Worm (Caenorhabditis elegans) whole organism, L4 larva: Measurements from ENCODE around the gene C05E11.2.

Source experiments
- F26F4.8 ChIP-seq: fragments of 200-800 bp; sonication (Bioruptor generic); conservative IDR thresholded peaks from 2 replicates; pipeline ENCODE4 v1.3.6; 2022; ENCODE audit warnings: missing genetic modification characterization, missing compliant biosample characterization
- F44E2.7 ChIP-seq: fragments of 200-800 bp; sonication (Bioruptor generic); IDR thresholded peaks from 2 replicates; pipeline ENCODE4 v2.1.2; 2022; ENCODE audit warnings: missing genetic modification characterization, missing compliant biosample characterization
- attf-4 ChIP-seq: sonication (generic microtip); optimal IDR thresholded peaks from 3 replicates; lab custom pipeline; 2017; ENCODE audit warnings: missing biosample characterization, missing genetic modification characterization
- ceh-20 ChIP-seq: fragments of 200-800 bp; sonication (Bioruptor generic); IDR thresholded peaks from 2 replicates; pipeline ENCODE4 v1.3.6; 2022; ENCODE audit warnings: missing genetic modification reagents, missing genetic modification characterization, missing compliant biosample characterization
- cey-2 ChIP-seq: sonication (generic microtip); optimal IDR thresholded peaks from 3 replicates; lab custom pipeline; 2017; ENCODE audit warnings: missing genetic modification characterization, mild to moderate bottlenecking, missing compliant biosample characterization, antibody characterized with exemption, borderline replicate concordance; ENCODE audit not compliant: insufficient read depth
- ctbp-1 ChIP-seq: fragments of 200-800 bp; sonication (Bioruptor generic); IDR thresholded peaks from 2 replicates; pipeline ENCODE4 v1.3.6; 2022; ENCODE audit warnings: missing genetic modification reagents, missing genetic modification characterization, missing compliant biosample characterization
- daf-16 ChIP-seq, 3 experiments: sonication (generic microtip); optimal IDR thresholded peaks; 2 replicates each; lab custom pipeline; 2016 to 2017; ENCODE audit warnings: missing genetic modification characterization in 3 of 3, missing genetic modification reagents in 3 of 3, mild to moderate bottlenecking in 2 of 3, missing compliant biosample characterization in 2 of 3, missing biosample characterization in 1 of 3, moderate library complexity in 1 of 3
- daf-19 ChIP-seq: fragments of 200-800 bp; sonication (Bioruptor generic); conservative IDR thresholded peaks from 2 replicates; pipeline ENCODE4 v1.3.6; 2022; ENCODE audit warnings: missing genetic modification characterization, missing compliant biosample characterization
- dmd-6 ChIP-seq: fragments of 200-800 bp; sonication (Bioruptor generic); IDR thresholded peaks from 2 replicates; pipeline ENCODE4 v1.3.6; 2022; ENCODE audit warnings: missing genetic modification reagents, missing genetic modification characterization, missing compliant biosample characterization
- dmd-9 ChIP-seq: fragments of 200-800 bp; sonication (Bioruptor generic); IDR thresholded peaks from 2 replicates; pipeline ENCODE4 v1.3.6; 2022; ENCODE audit warnings: missing genetic modification reagents, missing genetic modification characterization, missing compliant biosample characterization
- dve-1 ChIP-seq: sonication (generic microtip); optimal IDR thresholded peaks from 2 replicates; lab custom pipeline; 2017; ENCODE audit warnings: antibody characterized with exemption, mild to moderate bottlenecking, missing genetic modification characterization, missing compliant biosample characterization; ENCODE audit not compliant: insufficient read depth
- egl-27 ChIP-seq: sonication (generic microtip); optimal IDR thresholded peaks from 3 replicates; lab custom pipeline; 2017; ENCODE audit warnings: missing biosample characterization, missing genetic modification reagents, missing genetic modification characterization
- egl-43 ChIP-seq: fragments of 200-800 bp; sonication (Bioruptor generic); IDR thresholded peaks from 2 replicates; pipeline ENCODE4 v1.3.6; 2022; ENCODE audit warnings: missing genetic modification reagents, missing genetic modification characterization, missing compliant biosample characterization
- hlh-11 ChIP-seq: fragments of 200-800 bp; sonication (Bioruptor generic); optimal IDR thresholded peaks from 2 replicates; lab custom pipeline; 2018; ENCODE audit warnings: mild to moderate bottlenecking, missing genetic modification characterization, missing compliant biosample characterization
- hlh-30 ChIP-seq: sonication (generic microtip); optimal IDR thresholded peaks from 2 replicates; lab custom pipeline; 2017; ENCODE audit warnings: antibody characterized with exemption, mild to moderate bottlenecking, missing genetic modification characterization, missing compliant biosample characterization; ENCODE audit not compliant: insufficient read depth
- hmg-1.1 ChIP-seq: fragments of 200-800 bp; sonication (Bioruptor generic); IDR thresholded peaks from 2 replicates; pipeline ENCODE4 v1.3.6; 2022; ENCODE audit warnings: missing genetic modification reagents, missing genetic modification characterization, missing compliant biosample characterization
- lim-7 ChIP-seq: fragments of 200-800 bp; sonication (Bioruptor generic); IDR thresholded peaks from 2 replicates; pipeline ENCODE4 v1.3.6; 2022; ENCODE audit warnings: missing genetic modification characterization, missing compliant biosample characterization
- lin-1 ChIP-seq: fragments of 200-800 bp; sonication (Bioruptor generic); IDR thresholded peaks from 2 replicates; pipeline ENCODE4 v1.3.6; 2022; ENCODE audit warnings: missing genetic modification reagents, missing genetic modification characterization, missing compliant biosample characterization
- lin-39 ChIP-seq: fragments of 150-350 bp; optimal IDR thresholded peaks from 2 replicates; lab custom pipeline; 2014; ENCODE audit warnings: missing biosample characterization, missing genetic modification reagents, missing genetic modification characterization
- lsy-2 ChIP-seq, 2 experiments: fragments of 150-350 bp in 1 of 2; sonication (generic microtip) in 1 of 2; optimal IDR thresholded peaks; 2 replicates each; lab custom pipeline; 2014 to 2017; ENCODE audit warnings: missing biosample characterization in 2 of 2, missing genetic modification characterization in 2 of 2
- mdl-1 ChIP-seq, 2 experiments: fragments of 150-350 bp in 1 of 2; sonication (generic microtip) in 1 of 2; optimal IDR thresholded peaks; 2 replicates each; lab custom pipeline; 2014 to 2017; ENCODE audit warnings: missing biosample characterization in 2 of 2, missing genetic modification characterization in 2 of 2
- mdt-29 ChIP-seq: fragments of 200-800 bp; sonication (Bioruptor generic); IDR thresholded peaks from 2 replicates; pipeline ENCODE4 v1.3.6; 2022; ENCODE audit warnings: missing genetic modification reagents, missing genetic modification characterization, missing compliant biosample characterization
- mep-1 ChIP-seq: fragments of 150-350 bp; sonication (generic microtip); optimal IDR thresholded peaks from 3 replicates; lab custom pipeline; 2014; ENCODE audit warnings: missing biosample characterization, missing genetic modification characterization
- mes-2 ChIP-seq: sonication (generic microtip); optimal IDR thresholded peaks from 2 replicates; lab custom pipeline; 2016; ENCODE audit warnings: missing genotype, mild to moderate bottlenecking, missing genetic modification characterization, missing compliant biosample characterization; ENCODE audit not compliant: poor library complexity, severe bottlenecking
- mxl-2 ChIP-seq: fragments of 200-800 bp; sonication (Bioruptor generic); conservative IDR thresholded peaks from 2 replicates; pipeline ENCODE4 v1.3.6; 2022; ENCODE audit warnings: missing genetic modification reagents, missing genetic modification characterization, missing compliant biosample characterization
- mxl-3 ChIP-seq: fragments of 200-800 bp; sonication (Bioruptor generic); optimal IDR thresholded peaks from 2 replicates; lab custom pipeline; 2018; ENCODE audit warnings: mild to moderate bottlenecking, missing genetic modification characterization, missing compliant biosample characterization
- nhr-11 ChIP-seq: fragments of 150-350 bp; optimal IDR thresholded peaks from 2 replicates; lab custom pipeline; 2014; ENCODE audit warnings: missing biosample characterization, missing genetic modification characterization
- nhr-28 ChIP-seq: fragments of 150-350 bp; optimal IDR thresholded peaks from 2 replicates; lab custom pipeline; 2014; ENCODE audit warnings: missing biosample characterization, missing genetic modification characterization
- nhr-48 ChIP-seq: sonication (generic microtip); optimal IDR thresholded peaks from 2 replicates; lab custom pipeline; 2016; ENCODE audit warnings: mild to moderate bottlenecking, missing genetic modification characterization, missing compliant biosample characterization
- pqm-1 ChIP-seq: sonication (generic microtip); optimal IDR thresholded peaks from 2 replicates; lab custom pipeline; 2017; ENCODE audit warnings: missing biosample characterization, missing genetic modification characterization
- rbr-2 ChIP-seq: sonication (generic microtip); optimal IDR thresholded peaks from 2 replicates; lab custom pipeline; 2016; ENCODE audit warnings: missing genotype, missing genetic modification characterization, missing compliant biosample characterization
- sdz-12 ChIP-seq: fragments of 200-800 bp; sonication (Bioruptor generic); optimal IDR thresholded peaks from 2 replicates; lab custom pipeline; 2018; ENCODE audit warnings: mild to moderate bottlenecking, missing genetic modification characterization, missing compliant biosample characterization
- set-16 ChIP-seq: fragments of 200-800 bp; sonication (Bioruptor generic); IDR thresholded peaks from 2 replicates; pipeline ENCODE4 v1.3.6; 2022; ENCODE audit warnings: missing genetic modification reagents, missing genetic modification characterization, missing compliant biosample characterization
- spr-3 ChIP-seq: fragments of 200-800 bp; sonication (Bioruptor generic); optimal IDR thresholded peaks from 2 replicates; lab custom pipeline; 2018; ENCODE audit warnings: mild to moderate bottlenecking, missing genetic modification characterization, missing compliant biosample characterization
- zag-1 ChIP-seq: fragments of 150-350 bp; optimal IDR thresholded peaks from 2 replicates; lab custom pipeline; 2014; ENCODE audit warnings: missing biosample characterization, missing genetic modification characterization

Gene C05E11.2

DNA sequence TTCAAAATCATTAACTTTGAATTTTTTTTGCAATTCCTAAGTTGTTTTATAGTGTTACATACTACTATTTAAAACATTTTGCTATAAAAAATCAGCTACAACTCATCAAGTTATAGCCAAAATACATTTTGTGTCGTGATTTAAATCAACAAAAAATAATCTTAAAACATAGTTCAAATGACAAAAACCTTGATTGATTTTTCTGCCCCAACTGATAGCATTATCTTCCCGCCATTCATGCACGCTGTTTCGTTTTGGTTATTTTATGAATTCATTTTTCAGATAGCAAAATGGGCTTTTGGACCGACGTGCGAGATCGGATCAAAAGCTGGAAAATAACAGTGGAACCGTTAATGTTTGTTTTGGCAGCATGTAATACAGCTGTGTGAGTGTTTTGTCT, 45.4 kb downstream of the C05E11.2 start, which contains the start of gene slcr-46.1 (continued):
- no peak for TF ChIP-seq dmd-9 (GFP tag; lab: Robert Waterston, UW)
- no peak for TF ChIP-seq rbr-2
- no peak for TF ChIP-seq nhr-48
- TF ChIP-seq mdt-29 (GFP tag; lab: Robert Waterston, UW): no peak
- no peak for TF ChIP-seq spr-3
- TF ChIP-seq mxl-2 (GFP tag; lab: Robert Waterston, UW): no peak
- TF ChIP-seq cey-2 (tag; lab: Kevin White, UChicago): no peak
- TF ChIP-seq pqm-1 (tag; lab: Kevin White, UChicago): peak; percentile 69
- TF ChIP-seq daf-16 (GFP tag; optimal IDR thresholded peaks at IDR 0.05; lab: Kevin White, UChicago): no peak
- peak; percentile 64 for TF ChIP-seq daf-16 (tag; optimal IDR thresholded peaks at IDR 0.05; lab: Kevin White, UChicago)
- TF ChIP-seq lim-7 (GFP tag; lab: Robert Waterston, UW): no peak
- no peak for TF ChIP-seq sdz-12
- TF ChIP-seq attf-4 (tag; lab: Kevin White, UChicago): no peak
- TF ChIP-seq egl-43 (GFP tag; lab: Robert Waterston, UW): no peak

ce11 chrX:4635643-4636042, 48.9 kb downstream of the C05E11.2 start:
- TF ChIP-seq hlh-30 (peak; percentile 76), hmg-1.1 (GFP tag; lab: Robert Waterston, UW) (peak; percentile 71), mxl-3 (peak; percentile 77), mdl-1 (tag; optimal IDR thresholded peaks at IDR 0.05; lab: Kevin White, UChicago) (peak; percentile 47 to 86), nhr-48 (no peak), egl-27 (tag; lab: Kevin White, UChicago) (no peak), mep-1 (tag; lab: Kevin White, UChicago) (peak; percentile 33), rbr-2 (peak; percentile 10), F26F4.8 (GFP tag; lab: Robert Waterston, UW) (no peak), sdz-12 (no peak), nhr-11 (tag; lab: Kevin White, UChicago) (peak; percentile 6), lsy-2 (tag; optimal IDR thresholded peaks at IDR 0.05; lab: Kevin White, UChicago) (peak in 1 of 2 experiments; percentile 19), mes-2 (tag; lab: Kevin White, UChicago) (peak; percentile 58), ceh-20 (GFP tag; lab: Robert Waterston, UW) (peak; percentile 15; the same call in 1 of the 2 replicates), egl-43 (GFP tag; lab: Robert Waterston, UW) (peak; percentile 53; the same call in 1 of the 2 replicates), hlh-11 (tag; lab: Kevin White, UChicago) (peak; percentile 4), dmd-6 (GFP tag; lab: Robert Waterston, UW) (peak; percentile 20; the same call in 1 of the 2 replicates), set-16 (GFP tag; lab: Robert Waterston, UW) (no peak), mdt-29 (GFP tag; lab: Robert Waterston, UW) (no peak)

DNA sequence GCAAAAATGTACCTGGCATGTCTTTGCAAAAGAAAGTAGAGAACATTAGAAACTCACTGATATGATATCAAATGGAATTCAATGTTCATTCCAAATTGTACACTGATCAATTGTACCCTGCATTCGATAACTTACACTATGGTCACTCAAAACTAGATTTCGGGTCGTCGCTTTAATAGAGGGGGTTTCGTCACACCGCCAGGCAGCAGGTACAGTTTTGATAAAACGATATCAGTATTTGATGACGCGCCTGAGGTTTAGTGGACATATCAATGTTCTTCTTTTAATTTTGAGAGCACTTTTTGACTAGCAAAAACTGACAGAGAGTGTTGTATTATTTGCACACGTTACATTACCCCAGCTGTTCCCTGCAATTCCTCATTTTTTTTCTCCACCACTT, 49.4 kb downstream of the C05E11.2 start:
- TF ChIP-seq nhr-28 (tag; lab: Kevin White, UChicago) (peak; percentile 52), dmd-9 (GFP tag; lab: Robert Waterston, UW) (no peak), dmd-6 (GFP tag; lab: Robert Waterston, UW) (peak; percentile 64), dve-1 (tag; lab: Kevin White, UChicago) (peak; percentile 20), lin-39 (tag; lab: Kevin White, UChicago) (no peak), F44E2.7 (no peak), zag-1 (tag; lab: Kevin White, UChicago) (no peak), lin-1 (no peak), ctbp-1 (GFP tag; lab: Robert Waterston, UW) (no peak), hlh-11 (tag; lab: Kevin White, UChicago) (peak; percentile 9), daf-19 (GFP tag; lab: Robert Waterston, UW) (no peak)
